Fruit fly (Drosophila melanogaster): Measurements from ENCODE around the gene CheB93a.

The CheB93a gene

dm6 chr3R:21407145-21407544, at the start of gene CheB93a:
CheB93a (plus strand) TSS chr3R:21407445.
- TF ChIP-seq H2.0 (GFP tag; IDR thresholded peaks at IDR 0.05), result no peak
- TF ChIP-seq sima (GFP tag; optimal IDR thresholded peaks at IDR 0.05), result no peak
- no peak for TF ChIP-seq CG5245 (GFP tag; optimal IDR thresholded peaks at IDR 0.05)
- no peak for TF ChIP-seq tna (GFP tag; IDR thresholded peaks at IDR 0.05; ENCODE audit: partially characterized antibody)
- TF ChIP-seq bcd (GFP tag; optimal IDR thresholded peaks at IDR 0.05), result no peak
- TF ChIP-seq Drgx (GFP tag; IDR thresholded peaks at IDR 0.05), result no peak
- no peak for TF ChIP-seq hkb (optimal IDR thresholded peaks at IDR 0.05)
- TF ChIP-seq hkb (GFP tag; IDR thresholded peaks at IDR 0.05), result no peak
- TF ChIP-seq fd64A (GFP tag; optimal IDR thresholded peaks at IDR 0.05), result no peak
- no peak for TF ChIP-seq CG9215 (GFP tag; IDR thresholded peaks at IDR 0.05)
- no peak for TF ChIP-seq CG7556 (GFP tag; optimal IDR thresholded peaks at IDR 0.05)
- no peak for TF ChIP-seq pita (GFP tag; optimal IDR thresholded peaks at IDR 0.05)

dm6 chr3R:21359375-21360191, 47.7 kb upstream of the CheB93a start:
- TF ChIP-seq sisA (GFP tag; IDR thresholded peaks at IDR 0.05) (no peak), CG15269 (tag; optimal IDR thresholded peaks at IDR 0.05) (no peak), BEAF-32 (GFP tag; optimal IDR thresholded peaks at IDR 0.05) (peak; percentile 81), NFAT (GFP tag; IDR thresholded peaks at IDR 0.05) (no peak), CG10979 (tag; optimal IDR thresholded peaks at IDR 0.05) (no peak), CG18262 (tag; optimal IDR thresholded peaks at IDR 0.05) (peak; percentile 16), CG6791 (GFP tag; IDR thresholded peaks at IDR 0.05; ENCODE audit: partially characterized antibody) (peak; percentile 61), CG16813 (GFP tag; IDR thresholded peaks at IDR 0.05; ENCODE audit: partially characterized antibody) (peak; percentile 72), CG18599 (GFP tag; optimal IDR thresholded peaks at IDR 0.05) (no peak), lbe (GFP tag; optimal IDR thresholded peaks at IDR 0.05) (peak; percentile 27), Adf1 (GFP tag; IDR thresholded peaks at IDR 0.05) (no peak), knrl (GFP tag; IDR thresholded peaks at IDR 0.05; ENCODE audit: partially characterized antibody) (peak; percentile 61; the same call in 2 of the 3 replicates), bbx (GFP tag; IDR thresholded peaks at IDR 0.05; ENCODE audit: partially characterized antibody) (peak; percentile 47; the same call in 1 of the 2 replicates), sc (optimal IDR thresholded peaks at IDR 0.05) (no peak), sc (GFP tag; optimal IDR thresholded peaks at IDR 0.05) (no peak), fru (optimal IDR thresholded peaks at IDR 0.05) (no peak), cwo (GFP tag; optimal IDR thresholded peaks at IDR 0.05) (no peak), usp (GFP tag; optimal IDR thresholded peaks at IDR 0.05) (no peak), sna (GFP tag; IDR thresholded peaks at IDR 0.05; ENCODE audit: partially characterized antibody) (peak; percentile 55; the same call in 1 of the 2 replicates), CG10267 (tag; optimal IDR thresholded peaks at IDR 0.05) (peak; percentile 33), CG13775 (GFP tag; optimal IDR thresholded peaks at IDR 0.05) (no peak), Dp (GFP tag; optimal IDR thresholded peaks at IDR 0.05) (peak; percentile 10), CG30403 (GFP tag; optimal IDR thresholded peaks at IDR 0.05) (no peak), sug (tag; optimal IDR thresholded peaks at IDR 0.05) (no peak), Myb (GFP tag; optimal IDR thresholded peaks at IDR 0.05) (peak; percentile 71), Rfx (GFP tag; IDR thresholded peaks at IDR 0.05) (no peak), bcd (GFP tag; optimal IDR thresholded peaks at IDR 0.05) (no peak), cg (GFP tag; optimal IDR thresholded peaks at IDR 0.05) (peak; percentile 82), CG7963 (GFP tag; IDR thresholded peaks at IDR 0.05; ENCODE audit: partially characterized antibody) (0 out of 3 replicates have a peak, but pooled peaks have one; percentile 49), CG17385 (GFP tag; optimal IDR thresholded peaks at IDR 0.05) (no peak), Ets65A (GFP tag) (peak; percentile 31), nmo (GFP tag; optimal IDR thresholded peaks at IDR 0.05) (peak; percentile 24), amos (GFP tag; IDR thresholded peaks at IDR 0.05; ENCODE audit: partially characterized antibody) (peak; percentile 74), tgo (GFP tag; IDR thresholded peaks at IDR 0.05) (no peak), ftz-f1 (GFP tag; optimal IDR thresholded peaks at IDR 0.05) (no peak), Tbp (GFP tag; optimal IDR thresholded peaks at IDR 0.05) (no peak), kni (GFP tag; optimal IDR thresholded peaks at IDR 0.05) (no peak)
